Worm (Caenorhabditis elegans) whole organism, L4 larva: ENCODE measurements around the gene fbxa-55.

Experiments
- D1046.2 ChIP-seq: fragments of 200-800 bp; sonication (Bioruptor generic); IDR thresholded peaks from 2 replicates; pipeline ENCODE4 v1.3.6; 2022; ENCODE audit warnings: missing genetic modification characterization, missing compliant biosample characterization
- F26F4.8 ChIP-seq: fragments of 200-800 bp; sonication (Bioruptor generic); conservative IDR thresholded peaks from 2 replicates; pipeline ENCODE4 v1.3.6; 2022; ENCODE audit warnings: missing genetic modification characterization, missing compliant biosample characterization
- F37D6.2 ChIP-seq: sonication (generic microtip); optimal IDR thresholded peaks from 2 replicates; lab custom pipeline; 2016; ENCODE audit warnings: mild to moderate bottlenecking, missing genetic modification characterization, missing compliant biosample characterization
- T20F7.1 ChIP-seq: fragments of 200-800 bp; sonication (Bioruptor generic); optimal IDR thresholded peaks from 2 replicates; lab custom pipeline; 2018; ENCODE audit warnings: mild to moderate bottlenecking, missing genetic modification characterization, missing compliant biosample characterization
- Y105C5A.15 ChIP-seq: fragments of 200-800 bp; sonication (Bioruptor generic); IDR thresholded peaks from 2 replicates; pipeline ENCODE4 v1.3.6; 2022; ENCODE audit warnings: missing genetic modification characterization, missing compliant biosample characterization
- Y48G9A.11 ChIP-seq: fragments of 200-800 bp; sonication (Bioruptor generic); IDR thresholded peaks from 2 replicates; pipeline ENCODE4 v1.3.6; 2022; ENCODE audit warnings: missing genetic modification reagents, missing genetic modification characterization, missing compliant biosample characterization
- aha-1 ChIP-seq: fragments of 150-350 bp; peaks from one replicate; lab custom pipeline; 2014; ENCODE audit warnings: missing biosample characterization, missing genetic modification characterization
- ama-1 ChIP-seq: fragments of 150-350 bp; optimal IDR thresholded peaks from 2 replicates; lab custom pipeline; 2014; ENCODE audit warnings: inconsistent platforms, mixed read lengths
- ceh-28 ChIP-seq: fragments of 150-350 bp; optimal IDR thresholded peaks from 2 replicates; lab custom pipeline; 2014; ENCODE audit warnings: missing biosample characterization, missing genetic modification reagents, missing genetic modification characterization
- ces-1 ChIP-seq: fragments of 150-350 bp; sonication (generic microtip); optimal IDR thresholded peaks from 4 replicates; lab custom pipeline; 2014; ENCODE audit warnings: missing biosample characterization, missing genetic modification reagents, missing genetic modification characterization
- ctbp-1 ChIP-seq: fragments of 200-800 bp; sonication (Bioruptor generic); IDR thresholded peaks from 2 replicates; pipeline ENCODE4 v1.3.6; 2022; ENCODE audit warnings: missing genetic modification reagents, missing genetic modification characterization, missing compliant biosample characterization
- daf-16 ChIP-seq, 3 experiments: sonication (generic microtip); optimal IDR thresholded peaks; 2 replicates each; lab custom pipeline; 2016 to 2017; ENCODE audit warnings: missing genetic modification characterization in 3 of 3, missing genetic modification reagents in 3 of 3, mild to moderate bottlenecking in 2 of 3, missing compliant biosample characterization in 2 of 3, missing biosample characterization in 1 of 3, moderate library complexity in 1 of 3
- daf-8 ChIP-seq: fragments of 200-800 bp; sonication (Bioruptor generic); IDR thresholded peaks from 2 replicates; pipeline ENCODE4 v1.3.6; 2022; ENCODE audit warnings: missing genetic modification characterization, missing compliant biosample characterization
- dmd-6 ChIP-seq: fragments of 200-800 bp; sonication (Bioruptor generic); IDR thresholded peaks from 2 replicates; pipeline ENCODE4 v1.3.6; 2022; ENCODE audit warnings: missing genetic modification reagents, missing genetic modification characterization, missing compliant biosample characterization
- dmd-9 ChIP-seq: fragments of 200-800 bp; sonication (Bioruptor generic); IDR thresholded peaks from 2 replicates; pipeline ENCODE4 v1.3.6; 2022; ENCODE audit warnings: missing genetic modification reagents, missing genetic modification characterization, missing compliant biosample characterization
- dpl-1 ChIP-seq: fragments of 150-350 bp; optimal IDR thresholded peaks from 2 replicates; lab custom pipeline; 2014; ENCODE audit warnings: missing biosample characterization, missing genetic modification reagents, missing genetic modification characterization
- duxl-1 ChIP-seq: sonication (generic microtip); optimal IDR thresholded peaks from 2 replicates; lab custom pipeline; 2016; ENCODE audit warnings: mild to moderate bottlenecking, missing genetic modification characterization, moderate library complexity, missing compliant biosample characterization; ENCODE audit not compliant: poor library complexity
- dve-1 ChIP-seq: sonication (generic microtip); optimal IDR thresholded peaks from 2 replicates; lab custom pipeline; 2017; ENCODE audit warnings: antibody characterized with exemption, mild to moderate bottlenecking, missing genetic modification characterization, missing compliant biosample characterization; ENCODE audit not compliant: insufficient read depth
- egl-43 ChIP-seq: fragments of 200-800 bp; sonication (Bioruptor generic); IDR thresholded peaks from 2 replicates; pipeline ENCODE4 v1.3.6; 2022; ENCODE audit warnings: missing genetic modification reagents, missing genetic modification characterization, missing compliant biosample characterization
- gei-8 ChIP-seq: fragments of 200-800 bp; sonication (Bioruptor generic); optimal IDR thresholded peaks from 2 replicates; lab custom pipeline; 2018; ENCODE audit warnings: mild to moderate bottlenecking, missing genetic modification characterization, missing compliant biosample characterization
- hlh-11 ChIP-seq: fragments of 200-800 bp; sonication (Bioruptor generic); optimal IDR thresholded peaks from 2 replicates; lab custom pipeline; 2018; ENCODE audit warnings: mild to moderate bottlenecking, missing genetic modification characterization, missing compliant biosample characterization
- hlh-30 ChIP-seq: sonication (generic microtip); optimal IDR thresholded peaks from 2 replicates; lab custom pipeline; 2017; ENCODE audit warnings: antibody characterized with exemption, mild to moderate bottlenecking, missing genetic modification characterization, missing compliant biosample characterization; ENCODE audit not compliant: insufficient read depth
- lin-13 ChIP-seq: fragments of 150-350 bp; optimal IDR thresholded peaks from 2 replicates; lab custom pipeline; 2014; ENCODE audit warnings: missing biosample characterization, missing genetic modification reagents, missing genetic modification characterization
- lin-15B ChIP-seq: fragments of 150-350 bp; sonication (generic microtip); optimal IDR thresholded peaks from 3 replicates; lab custom pipeline; 2014; ENCODE audit warnings: missing biosample characterization, missing genetic modification characterization
- lin-29 ChIP-seq: fragments of 200-800 bp; sonication (Bioruptor generic); IDR thresholded peaks from 2 replicates; pipeline ENCODE4 v1.3.6; 2022; ENCODE audit warnings: missing genetic modification reagents, missing genetic modification characterization, missing compliant biosample characterization
- lin-38 ChIP-seq: fragments of 200-800 bp; sonication (Bioruptor generic); IDR thresholded peaks from 2 replicates; pipeline ENCODE4 v1.3.6; 2022; ENCODE audit warnings: missing genetic modification reagents, missing genetic modification characterization, missing compliant biosample characterization
- lin-39 ChIP-seq: fragments of 150-350 bp; optimal IDR thresholded peaks from 2 replicates; lab custom pipeline; 2014; ENCODE audit warnings: missing biosample characterization, missing genetic modification reagents, missing genetic modification characterization
- mep-1 ChIP-seq: fragments of 150-350 bp; sonication (generic microtip); optimal IDR thresholded peaks from 3 replicates; lab custom pipeline; 2014; ENCODE audit warnings: missing biosample characterization, missing genetic modification characterization
- mes-2 ChIP-seq: sonication (generic microtip); optimal IDR thresholded peaks from 2 replicates; lab custom pipeline; 2016; ENCODE audit warnings: missing genotype, mild to moderate bottlenecking, missing genetic modification characterization, missing compliant biosample characterization; ENCODE audit not compliant: poor library complexity, severe bottlenecking
- nhr-10 ChIP-seq: fragments of 150-350 bp; optimal IDR thresholded peaks from 2 replicates; lab custom pipeline; 2014; ENCODE audit warnings: missing biosample characterization, missing genetic modification characterization
- nhr-11 ChIP-seq: fragments of 150-350 bp; optimal IDR thresholded peaks from 2 replicates; lab custom pipeline; 2014; ENCODE audit warnings: missing biosample characterization, missing genetic modification characterization
- nhr-28 ChIP-seq: fragments of 150-350 bp; optimal IDR thresholded peaks from 2 replicates; lab custom pipeline; 2014; ENCODE audit warnings: missing biosample characterization, missing genetic modification characterization
- nhr-41 ChIP-seq: fragments of 200-800 bp; sonication (Bioruptor generic); IDR thresholded peaks from 2 replicates; pipeline ENCODE4 v1.3.6; 2022; ENCODE audit warnings: missing genetic modification reagents, missing genetic modification characterization, missing compliant biosample characterization
- nhr-6 ChIP-seq: fragments of 150-350 bp; optimal IDR thresholded peaks from 2 replicates; lab custom pipeline; 2014; ENCODE audit warnings: missing biosample characterization, missing genetic modification characterization
- nhr-77 ChIP-seq: fragments of 150-350 bp; optimal IDR thresholded peaks from 2 replicates; lab custom pipeline; 2014; ENCODE audit warnings: missing biosample characterization, missing genetic modification characterization
- php-3 ChIP-seq: fragments of 200-800 bp; sonication (Bioruptor generic); IDR thresholded peaks from 2 replicates; pipeline ENCODE4 v1.3.6; 2022; ENCODE audit warnings: missing genetic modification reagents, missing genetic modification characterization, missing compliant biosample characterization
- pqm-1 ChIP-seq: sonication (generic microtip); optimal IDR thresholded peaks from 2 replicates; lab custom pipeline; 2017; ENCODE audit warnings: missing biosample characterization, missing genetic modification characterization
- set-16 ChIP-seq: fragments of 200-800 bp; sonication (Bioruptor generic); IDR thresholded peaks from 2 replicates; pipeline ENCODE4 v1.3.6; 2022; ENCODE audit warnings: missing genetic modification reagents, missing genetic modification characterization, missing compliant biosample characterization
- snpc-4 ChIP-seq: fragments of 150-350 bp; optimal IDR thresholded peaks from 2 replicates; lab custom pipeline; 2014; ENCODE audit warnings: missing biosample characterization, missing genetic modification characterization
- tag-97 ChIP-seq: fragments of 200-800 bp; sonication (Bioruptor generic); IDR thresholded peaks from 2 replicates; pipeline ENCODE4 v1.3.6; 2022; ENCODE audit warnings: missing genetic modification characterization, missing compliant biosample characterization
- tra-1 ChIP-seq: fragments of 200-800 bp; sonication (Bioruptor generic); IDR thresholded peaks from 2 replicates; pipeline ENCODE4 v1.3.6; 2022; ENCODE audit warnings: missing genetic modification reagents, missing genetic modification characterization, missing compliant biosample characterization
- unc-39 ChIP-seq: sonication (generic microtip); optimal IDR thresholded peaks from 2 replicates; lab custom pipeline; 2017; ENCODE audit warnings: missing biosample characterization, missing genetic modification characterization
- unc-62 ChIP-seq, 3 experiments: fragments of 150-350 bp in 1 of 3; sonication (generic microtip); optimal IDR thresholded peaks in 2 of 3; peaks in 1 of 3; 1 replicate in 1 of 3; 2 replicates in 2 of 3; lab custom pipeline; 2014 to 2017; ENCODE audit warnings: missing biosample characterization in 3 of 3, missing genetic modification characterization in 3 of 3, missing genetic modification reagents in 3 of 3, missing genotype in 1 of 3
- zag-1 ChIP-seq: fragments of 150-350 bp; optimal IDR thresholded peaks from 2 replicates; lab custom pipeline; 2014; ENCODE audit warnings: missing biosample characterization, missing genetic modification characterization
- zip-11 ChIP-seq: fragments of 200-800 bp; sonication (Bioruptor generic); IDR thresholded peaks from 2 replicates; pipeline ENCODE4 v1.3.6; 2022; ENCODE audit warnings: missing genetic modification characterization, missing compliant biosample characterization
- ztf-11 ChIP-seq: fragments of 150-350 bp; optimal IDR thresholded peaks from 2 replicates; lab custom pipeline; 2014; ENCODE audit warnings: missing biosample characterization, missing genetic modification characterization

The fbxa-55 gene

DNA sequence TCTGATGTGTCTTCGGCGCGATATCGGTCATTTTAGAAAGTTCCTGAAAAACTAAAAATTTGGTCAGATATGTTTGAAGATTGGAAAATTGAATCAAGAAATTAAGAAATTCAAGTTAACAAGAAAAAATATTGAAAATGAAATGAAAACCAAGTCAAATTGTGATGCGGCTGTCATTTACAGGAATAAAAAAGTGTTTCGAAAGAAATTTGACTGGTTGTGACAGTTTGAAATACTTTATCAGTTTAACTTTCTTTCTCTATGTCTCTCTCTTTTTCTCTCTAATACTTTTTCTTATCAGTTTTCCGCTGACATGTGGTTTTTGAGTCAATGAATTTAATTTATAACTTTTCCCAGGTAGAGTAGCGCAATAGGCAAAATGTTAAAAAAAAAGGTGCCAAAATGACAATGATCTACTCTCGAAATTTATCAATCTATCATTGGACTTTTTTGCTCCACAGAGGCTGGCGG, at the start of gene fbxa-55:
TSS of gene fbxa-55 (minus strand) at position 51 of the 471 bp plus-strand sequence.
- TF ChIP-seq nhr-28 (peak; percentile 25), dmd-6 (GFP tag; lab: Robert Waterston, UW) (peak; percentile 92), dve-1 (peak; percentile 52), hlh-11 (tag; lab: Kevin White, UChicago) (peak; percentile 75), daf-16 (GFP tag; optimal IDR thresholded peaks at IDR 0.05; lab: Kevin White, UChicago) (no peak), daf-16 (tag; optimal IDR thresholded peaks at IDR 0.05; lab: Kevin White, UChicago) (peak; percentile 51), lin-38 (no peak), pqm-1 (tag; lab: Kevin White, UChicago) (peak; percentile 43), unc-62 (GFP tag; optimal IDR thresholded peaks at IDR 0.05 in 1 of 2; lab: Kevin White, UChicago) (peak in 1 of 2 experiments; percentile 6), unc-62 (tag; optimal IDR thresholded peaks at IDR 0.05; lab: Kevin White, UChicago) (no peak), tra-1 (peak; percentile 80), daf-8 (GFP tag; lab: Robert Waterston, UW) (no peak), gei-8 (GFP tag; lab: Kevin White, UChicago) (no peak)
- TF ChIP-seq, all 104 proteins: peak for 8

DNA sequence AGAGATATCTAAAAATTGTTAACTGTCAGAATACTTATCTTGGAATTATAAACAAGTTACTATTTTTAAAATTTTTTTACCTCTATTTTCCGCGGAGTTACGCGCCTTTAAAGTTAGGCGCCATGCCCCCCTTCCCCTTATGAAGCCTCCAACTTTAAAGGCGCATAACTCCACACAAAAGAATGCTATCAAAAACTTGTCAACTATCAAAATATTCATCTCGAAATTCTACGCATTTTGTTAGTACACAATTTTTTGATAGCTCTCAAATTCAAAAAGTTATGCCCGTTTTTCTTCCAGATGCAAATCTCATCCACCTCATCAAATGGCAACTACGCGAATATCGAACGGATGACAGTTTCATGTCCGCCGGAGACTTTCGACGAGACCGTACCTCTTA, 47.1 kb upstream of the fbxa-55 start, which contains the start of gene tbc-10:
TSS of gene tbc-10 (plus strand) at position 301 of the 400 bp plus-strand sequence.
- no peak for TF ChIP-seq ctbp-1 (GFP tag; lab: Robert Waterston, UW)
- TF ChIP-seq dmd-9 (GFP tag; lab: Robert Waterston, UW): no peak
- no peak for TF ChIP-seq Y105C5A.15 (GFP tag; lab: Robert Waterston, UW)
- TF ChIP-seq ztf-11 (tag; lab: Kevin White, UChicago): no peak
- TF ChIP-seq zip-11 (GFP tag; lab: Robert Waterston, UW): no peak
- no peak for TF ChIP-seq lin-13 (GFP tag; lab: Kevin White, UChicago)
- no peak for TF ChIP-seq pqm-1 (tag; lab: Kevin White, UChicago)
- no peak for TF ChIP-seq aha-1 (tag; lab: Kevin White, UChicago)
- TF ChIP-seq lin-29 (GFP tag; lab: Robert Waterston, UW): no peak
- no peak for TF ChIP-seq snpc-4 (tag; lab: Kevin White, UChicago)
- TF ChIP-seq F26F4.8: no peak
- no peak for TF ChIP-seq nhr-11
- no peak for TF ChIP-seq lin-39 (tag; lab: Kevin White, UChicago)
- TF ChIP-seq unc-39: no peak
- TF ChIP-seq F37D6.2 (tag; lab: Kevin White, UChicago): no peak

DNA sequence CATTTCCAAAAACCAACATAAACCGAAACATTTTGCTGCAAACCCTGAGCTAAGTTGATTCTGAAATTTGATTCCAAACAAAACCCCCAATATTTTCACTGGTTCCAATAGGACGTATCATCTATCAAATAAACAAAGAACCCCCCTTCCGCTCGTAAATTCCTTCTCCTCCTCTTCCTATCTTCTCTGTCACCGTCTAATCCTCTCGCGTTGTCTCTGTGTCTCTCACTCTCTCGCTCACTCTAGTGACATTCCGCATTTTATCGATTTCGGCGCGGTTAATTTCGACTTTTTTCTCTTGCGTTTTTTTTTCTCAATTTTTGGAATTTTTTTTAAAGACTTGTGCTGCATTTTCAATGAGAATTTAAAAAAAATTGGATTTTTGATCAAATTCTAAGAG, 46.1 kb upstream of the fbxa-55 start:
- TF ChIP-seq ceh-28: peak; percentile 59
- TF ChIP-seq daf-16 (GFP tag; optimal IDR thresholded peaks at IDR 0.05; lab: Kevin White, UChicago): no peak
- peak; percentile 50 for TF ChIP-seq daf-16 (tag; optimal IDR thresholded peaks at IDR 0.05; lab: Kevin White, UChicago)
- TF ChIP-seq mes-2 (tag; lab: Kevin White, UChicago): peak; percentile 28
- no peak for TF ChIP-seq unc-39
- no peak for TF ChIP-seq F26F4.8
- TF ChIP-seq dpl-1 (GFP tag; lab: Kevin White, UChicago): peak; percentile 15
- no peak for TF ChIP-seq set-16 (GFP tag; lab: Robert Waterston, UW)
- no peak for TF ChIP-seq tag-97 (GFP tag; lab: Robert Waterston, UW)
- TF ChIP-seq egl-43 (GFP tag; lab: Robert Waterston, UW): no peak
- TF ChIP-seq lin-13 (GFP tag; lab: Kevin White, UChicago): peak; percentile 18
- no peak for TF ChIP-seq mep-1 (tag; lab: Kevin White, UChicago)
- no peak for TF ChIP-seq nhr-10 (tag; lab: Kevin White, UChicago)
- TF ChIP-seq lin-38: no peak
- TF ChIP-seq lin-15B (tag; lab: Kevin White, UChicago): no peak
- no peak for TF ChIP-seq nhr-41 (GFP tag; lab: Robert Waterston, UW)
- no peak for TF ChIP-seq tra-1
- TF ChIP-seq nhr-6: peak; percentile 17
- peak; percentile 55 for TF ChIP-seq duxl-1 (tag; lab: Kevin White, UChicago)
- no peak for TF ChIP-seq php-3
- TF ChIP-seq D1046.2 (GFP tag; lab: Robert Waterston, UW): no peak
- peak; percentile 96 for TF ChIP-seq aha-1 (tag; lab: Kevin White, UChicago)
- no peak for TF ChIP-seq Y48G9A.11 (GFP tag; lab: Robert Waterston, UW)
- TF ChIP-seq nhr-77: no peak
- TF ChIP-seq nhr-28: peak; percentile 28
- no peak for TF ChIP-seq zag-1 (tag; lab: Kevin White, UChicago)
- TF ChIP-seq ces-1 (GFP tag; lab: Kevin White, UChicago): no peak
- no peak for TF ChIP-seq T20F7.1 (GFP tag; lab: Kevin White, UChicago)
- no peak for TF ChIP-seq ama-1 (lab: Kevin White, UChicago)
- TF ChIP-seq dmd-6 (GFP tag; lab: Robert Waterston, UW): peak; percentile 29; the same call in 1 of the 2 replicates
- peak; percentile 43 for TF ChIP-seq hlh-30 (tag; lab: Kevin White, UChicago)
- TF ChIP-seq unc-62 (GFP tag; optimal IDR thresholded peaks at IDR 0.05 in 1 of 2; lab: Kevin White, UChicago): peak in 1 of 2 experiments; percentile 33
- TF ChIP-seq unc-62 (tag; optimal IDR thresholded peaks at IDR 0.05; lab: Kevin White, UChicago): no peak
